Fruit fly (Drosophila melanogaster): Measurements from ENCODE around the gene CG13066.

- TF ChIP-seq Vsx2 (GFP tag; optimal IDR thresholded peaks at IDR 0.05; ENCODE audit: partially characterized antibody), result peak; percentile 70
- no peak for TF ChIP-seq dsf (GFP tag; optimal IDR thresholded peaks at IDR 0.05; ENCODE audit: borderline replicate concordance)
- TF ChIP-seq Abd-B (GFP tag; optimal IDR thresholded peaks at IDR 0.05), result no peak
- no peak for TF ChIP-seq Dfd (GFP tag; optimal IDR thresholded peaks at IDR 0.05)
- TF ChIP-seq dl (GFP tag; optimal IDR thresholded peaks at IDR 0.05; ENCODE audit: insufficient read depth in 1 of 2, partially characterized antibody in 2 of 2), result no peak
- no peak for TF ChIP-seq Sp1 (GFP tag; optimal IDR thresholded peaks at IDR 0.05)
- TF ChIP-seq CG32264 (GFP tag; optimal IDR thresholded peaks at IDR 0.05), result no peak
- no peak for TF ChIP-seq rgr (GFP tag; optimal IDR thresholded peaks at IDR 0.05)
- TF ChIP-seq Hnf4 (GFP tag; optimal IDR thresholded peaks at IDR 0.05), result no peak
- TF ChIP-seq psq (GFP tag; optimal IDR thresholded peaks at IDR 0.05), result no peak
Measured at dm6 chr3L:16279987-16280454, 7.3 kb downstream of the CG13066 start, which contains the start of gene CG13064.
